Fruit fly (Drosophila melanogaster): ENCODE data around the gene Srx.

Gene Srx

DNA sequence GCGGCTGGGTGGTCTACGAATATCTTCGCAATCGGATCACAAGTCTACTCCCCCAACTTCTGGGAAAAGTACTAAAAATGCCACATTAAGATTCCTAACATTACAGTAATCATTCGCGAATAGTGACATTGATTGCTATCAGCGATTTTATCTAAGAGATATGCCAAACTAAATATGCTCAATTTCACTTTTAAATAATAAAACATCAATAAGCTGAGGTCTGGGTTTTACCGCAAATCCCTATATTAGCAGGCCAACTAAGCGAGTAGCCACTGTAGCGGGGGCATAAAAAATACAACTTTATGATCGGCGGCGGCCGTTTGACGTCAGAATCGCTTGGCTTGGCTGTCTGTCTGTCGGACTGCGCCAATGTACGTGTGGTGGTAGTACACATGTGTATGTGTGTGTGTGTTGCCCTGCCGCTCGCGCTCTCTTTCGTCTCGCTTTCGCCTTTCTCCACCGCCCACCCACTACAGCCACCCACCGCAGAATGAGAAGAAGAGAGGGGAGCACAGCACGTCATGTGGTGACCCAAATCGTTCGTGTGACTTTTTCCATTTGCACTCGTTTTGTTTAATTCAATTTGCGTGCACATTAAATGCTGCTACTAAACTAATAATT lies 23.6 kb downstream of the Srx start (continued):
- TF ChIP-seq knrl (GFP tag; IDR thresholded peaks at IDR 0.05; ENCODE audit: partially characterized antibody), result no peak
- TF ChIP-seq CG7786 (GFP tag; optimal IDR thresholded peaks at IDR 0.05), result peak; percentile 92
- TF ChIP-seq Dip3 (GFP tag; optimal IDR thresholded peaks at IDR 0.05), result peak; percentile 97
- peak; percentile 77 for TF ChIP-seq Lhr (GFP tag; optimal IDR thresholded peaks at IDR 0.05)
- TF ChIP-seq CG17186 (GFP tag; optimal IDR thresholded peaks at IDR 0.05), result peak; percentile 55
- TF ChIP-seq emc (GFP tag; optimal IDR thresholded peaks at IDR 0.05), result peak; percentile 79
- peak; percentile 92 for TF ChIP-seq Optix (GFP tag; IDR thresholded peaks at IDR 0.05)
- peak; percentile 80 for TF ChIP-seq btn (GFP tag; optimal IDR thresholded peaks at IDR 0.05)
- TF ChIP-seq Scr (GFP tag; IDR thresholded peaks at IDR 0.05; ENCODE audit: partially characterized antibody), result no peak
- peak; percentile 94 for TF ChIP-seq ttk (GFP tag; IDR thresholded peaks at IDR 0.05)
- peak; percentile 94 for TF ChIP-seq sisA (GFP tag; IDR thresholded peaks at IDR 0.05)
- TF ChIP-seq CG13424 (tag; optimal IDR thresholded peaks at IDR 0.05), result peak; percentile 91
- peak; percentile 90 for TF ChIP-seq CG1233 (GFP tag; optimal IDR thresholded peaks at IDR 0.05)
- no peak for TF ChIP-seq CG7963 (GFP tag; IDR thresholded peaks at IDR 0.05; ENCODE audit: partially characterized antibody)
- TF ChIP-seq CG4820 (GFP tag; optimal IDR thresholded peaks at IDR 0.05), result peak; percentile 83
- TF ChIP-seq CG2120 (GFP tag; optimal IDR thresholded peaks at IDR 0.05), result peak; percentile 98
- TF ChIP-seq CG12942 (GFP tag; optimal IDR thresholded peaks at IDR 0.05), result peak; percentile 93
- TF ChIP-seq sr (GFP tag; IDR thresholded peaks at IDR 0.05), result peak; percentile 69; the same call in 2 of the 3 replicates
- TF ChIP-seq CG10431 (GFP tag; optimal IDR thresholded peaks at IDR 0.05), result peak; percentile 87
- peak; percentile 81 for TF ChIP-seq CG1792 (GFP tag; optimal IDR thresholded peaks at IDR 0.05)
- peak; percentile 95 for TF ChIP-seq Ada2b (GFP tag; IDR thresholded peaks at IDR 0.05)
- TF ChIP-seq CG6272 (GFP tag; IDR thresholded peaks at IDR 0.05), result peak; percentile 89
- TF ChIP-seq Rx (GFP tag; IDR thresholded peaks at IDR 0.05), result peak; percentile 92
- peak; percentile 53 for TF ChIP-seq CG15696 (tag; optimal IDR thresholded peaks at IDR 0.05)
- peak; percentile 78 for TF ChIP-seq p53 (GFP tag; optimal IDR thresholded peaks at IDR 0.05)
- no peak for TF ChIP-seq gfzf (GFP tag; optimal IDR thresholded peaks at IDR 0.05)
- TF ChIP-seq cas (GFP tag; IDR thresholded peaks at IDR 0.05), result peak; percentile 88
- TF ChIP-seq dmrt11E (tag; optimal IDR thresholded peaks at IDR 0.05), result peak; percentile 75
- TF ChIP-seq D19B (GFP tag; optimal IDR thresholded peaks at IDR 0.05), result peak; percentile 79
- no peak for TF ChIP-seq tll (GFP tag; optimal IDR thresholded peaks at IDR 0.05)
- TF ChIP-seq Sry-β (GFP tag; optimal IDR thresholded peaks at IDR 0.05), result peak; percentile 14
- peak; percentile 82 for TF ChIP-seq CG34376 (GFP tag; optimal IDR thresholded peaks at IDR 0.05)
- TF ChIP-seq Meics (GFP tag; optimal IDR thresholded peaks at IDR 0.05), result peak; percentile 92
- TF ChIP-seq NFAT (GFP tag; IDR thresholded peaks at IDR 0.05), result peak; percentile 96
- peak in 1 of 3 experiments; percentile 79 for TF ChIP-seq lola (GFP tag; optimal IDR thresholded peaks at IDR 0.05)
- TF ChIP-seq Ets65A (GFP tag), result peak; percentile 99
- peak; percentile 95 to 97 for TF ChIP-seq Pdp1 (GFP tag; optimal IDR thresholded peaks at IDR 0.05)
- peak; percentile 50 for TF ChIP-seq CG14965 (GFP tag; optimal IDR thresholded peaks at IDR 0.05; ENCODE audit: borderline replicate concordance)
- peak; percentile 94 for TF ChIP-seq CG17359 (tag; optimal IDR thresholded peaks at IDR 0.05)
- TF ChIP-seq CG13624 (GFP tag; optimal IDR thresholded peaks at IDR 0.05), result peak; percentile 97
- peak; percentile 92 for TF ChIP-seq kay (GFP tag; optimal IDR thresholded peaks at IDR 0.05)
- TF ChIP-seq CG1832 (GFP tag; optimal IDR thresholded peaks at IDR 0.05), result no peak
- TF ChIP-seq mam (GFP tag; optimal IDR thresholded peaks at IDR 0.05), result peak; percentile 98
- peak; percentile 93 for TF ChIP-seq CG2875 (GFP tag; optimal IDR thresholded peaks at IDR 0.05)
- TF ChIP-seq NK7.1 (GFP tag; optimal IDR thresholded peaks at IDR 0.05), result peak; percentile 93
- peak; percentile 70 for TF ChIP-seq CG31388 (GFP tag; optimal IDR thresholded peaks at IDR 0.05)
- TF ChIP-seq Lpt (GFP tag; optimal IDR thresholded peaks at IDR 0.05), result no peak
- peak; percentile 92 for TF ChIP-seq Fer2 (tag; optimal IDR thresholded peaks at IDR 0.05)
- no peak for TF ChIP-seq br (optimal IDR thresholded peaks at IDR 0.05)
- TF ChIP-seq Med (GFP tag), result peak; percentile 100
